Worm (Caenorhabditis elegans): ENCODE data around the gene F43B10.1.
A peak's percentile ranks its signal among the peaks of the same experiment; 100 is the strongest.

Gene F43B10.1

ce11 chrX:16679117-16679590 is 16.5 kb upstream of the F43B10.1 start, which contains the start of gene F22H10.2 (continued):
- TF ChIP-seq dve-1 (tag; optimal IDR thresholded peaks at IDR 0.05; ENCODE audit: insufficient read depth), result peak; percentile 76
- TF ChIP-seq nhr-102 (tag; optimal IDR thresholded peaks at IDR 0.05), result peak; percentile 3
- no peak for TF ChIP-seq aly-2 (tag; optimal IDR thresholded peaks at IDR 0.05)
- no peak for TF ChIP-seq daf-16 (GFP tag; optimal IDR thresholded peaks at IDR 0.05)
- TF ChIP-seq daf-16 (tag; optimal IDR thresholded peaks at IDR 0.05), result peak; percentile 89

ce11 chrX:16678097-16678496 is 15.5 kb upstream of the F43B10.1 start:
- TF ChIP-seq daf-16 (GFP tag; optimal IDR thresholded peaks at IDR 0.05) (no peak), daf-16 (tag; optimal IDR thresholded peaks at IDR 0.05) (peak; percentile 86), dmd-6 (GFP tag; IDR thresholded peaks at IDR 0.05) (peak; percentile 38), aha-1 (tag) (no peak), Y5F2A.4 (GFP tag; optimal IDR thresholded peaks at IDR 0.05) (no peak), T20F7.1 (GFP tag; optimal IDR thresholded peaks at IDR 0.05) (no peak), nhr-28 (tag; optimal IDR thresholded peaks at IDR 0.05) (peak; percentile 15), snpc-1.2 (GFP tag; IDR thresholded peaks at IDR 0.05) (no peak), unc-62 (GFP tag; optimal IDR thresholded peaks at IDR 0.05 in 1 of 2) (peak in 1 of 2 experiments; percentile 66), unc-62 (tag; optimal IDR thresholded peaks at IDR 0.05) (no peak), lin-13 (GFP tag; optimal IDR thresholded peaks at IDR 0.05) (peak; percentile 3), hif-1 (tag; optimal IDR thresholded peaks at IDR 0.05) (peak in 1 of 2 experiments; percentile 2)

- no peak for TF ChIP-seq spr-1 (tag; optimal IDR thresholded peaks at IDR 0.05)
- no peak for TF ChIP-seq lin-29 (GFP tag; IDR thresholded peaks at IDR 0.05)
- TF ChIP-seq zfp-2 (tag; optimal IDR thresholded peaks at IDR 0.05), result no peak
- peak; percentile 44 for TF ChIP-seq nhr-77 (tag; optimal IDR thresholded peaks at IDR 0.05)
- no peak for TF ChIP-seq zip-11 (GFP tag; IDR thresholded peaks at IDR 0.05)
- no peak for TF ChIP-seq T26A8.4 (GFP tag; IDR thresholded peaks at IDR 0.05)
- TF ChIP-seq R02D3.7 (tag; optimal IDR thresholded peaks at IDR 0.05), result no peak
- no peak for TF ChIP-seq nhr-237 (tag; optimal IDR thresholded peaks at IDR 0.05)
- TF ChIP-seq nhr-41 (GFP tag; IDR thresholded peaks at IDR 0.05), result 0 out of 2 replicates have a peak, but pooled peaks have one; percentile 20
- TF ChIP-seq ama-1 (optimal IDR thresholded peaks at IDR 0.05), result peak; percentile 27
- peak in 1 of 2 experiments; percentile 13 for TF ChIP-seq unc-62 (GFP tag; optimal IDR thresholded peaks at IDR 0.05 in 1 of 2)
- no peak for TF ChIP-seq unc-62 (tag; optimal IDR thresholded peaks at IDR 0.05)
- no peak for TF ChIP-seq ztf-7 (tag; optimal IDR thresholded peaks at IDR 0.05)
- TF ChIP-seq Y48G9A.11 (GFP tag; IDR thresholded peaks at IDR 0.05), result no peak
- no peak for TF ChIP-seq egl-27 (tag; optimal IDR thresholded peaks at IDR 0.05)
- TF ChIP-seq D1046.2 (GFP tag; IDR thresholded peaks at IDR 0.05), result no peak
- peak; percentile 53 for TF ChIP-seq hlh-30 (tag; optimal IDR thresholded peaks at IDR 0.05; ENCODE audit: insufficient read depth)
- no peak for TF ChIP-seq attf-4 (tag; optimal IDR thresholded peaks at IDR 0.05)
- TF ChIP-seq nhr-6 (tag; optimal IDR thresholded peaks at IDR 0.05), result peak; percentile 7
- TF ChIP-seq pqm-1 (tag; optimal IDR thresholded peaks at IDR 0.05), result peak; percentile 73
- no peak for TF ChIP-seq nhr-48 (tag; optimal IDR thresholded peaks at IDR 0.05)
- no peak for TF ChIP-seq nhr-111 (GFP tag; optimal IDR thresholded peaks at IDR 0.05)
- peak; percentile 73 for TF ChIP-seq php-3 (GFP tag; IDR thresholded peaks at IDR 0.05)
- TF ChIP-seq daf-19 (GFP tag; conservative IDR thresholded peaks at IDR 0.05), result no peak
- TF ChIP-seq lin-38 (GFP tag; IDR thresholded peaks at IDR 0.05), result no peak
- no peak for TF ChIP-seq tra-1 (GFP tag; IDR thresholded peaks at IDR 0.05)
- no peak for TF ChIP-seq rbr-2 (tag; optimal IDR thresholded peaks at IDR 0.05)
- no peak for TF ChIP-seq sdz-12 (GFP tag; optimal IDR thresholded peaks at IDR 0.05)
- TF ChIP-seq Y5F2A.4 (GFP tag; optimal IDR thresholded peaks at IDR 0.05), result no peak
- TF ChIP-seq F37D6.2 (tag; optimal IDR thresholded peaks at IDR 0.05), result no peak
- TF ChIP-seq nhr-28 (tag; optimal IDR thresholded peaks at IDR 0.05), result peak; percentile 39
- TF ChIP-seq zip-2 (tag; optimal IDR thresholded peaks at IDR 0.05), result no peak
- no peak for TF ChIP-seq daf-16 (GFP tag; optimal IDR thresholded peaks at IDR 0.05)
- TF ChIP-seq daf-16 (tag; optimal IDR thresholded peaks at IDR 0.05), result peak; percentile 16
- peak; percentile 62 for TF ChIP-seq dmd-6 (GFP tag; IDR thresholded peaks at IDR 0.05)
- no peak for TF ChIP-seq F49E8.2 (tag; optimal IDR thresholded peaks at IDR 0.05; ENCODE audit: borderline replicate concordance)
- TF ChIP-seq Y105C5A.15 (GFP tag; IDR thresholded peaks at IDR 0.05), result no peak
- peak; percentile 3 for TF ChIP-seq mxl-3 (GFP tag; optimal IDR thresholded peaks at IDR 0.05)
- TF ChIP-seq ceh-32 (tag; optimal IDR thresholded peaks at IDR 0.05; ENCODE audit: poor library complexity), result no peak
Observed at ce11 chrX:16677672-16678071, 15.0 kb upstream of the F43B10.1 start, which contains the start of gene F22H10.3. F22H10.3 (minus strand) TSS chrX:16677707.

All from whole organism, L4 larva.